Fruit fly (Drosophila melanogaster) whole organism, embryonic: ENCODE results near the gene CG13670.

ENCODE experiments used
- CG32532 ChIP-seq: fragments of 200-800 bp; sonication (Bioruptor generic); IDR thresholded peaks from 2 replicates; pipeline ENCODE4 v1.3.6; 2022; ENCODE audit warnings: missing biosample characterization, missing genetic modification characterization
- CG4328 ChIP-seq: fragments of 200-800 bp; sonication (Bioruptor generic); optimal IDR thresholded peaks from 3 replicates; lab custom pipeline; 2017; ENCODE audit warnings: missing biosample characterization, missing genetic modification reagents, missing genetic modification characterization
- CG8290 ChIP-seq, 3 experiments: fragments of 200-800 bp; sonication (Bioruptor generic); optimal IDR thresholded peaks; 2 replicates each; lab custom pipeline; 2016 to 2019; ENCODE audit warnings: missing biosample characterization in 3 of 3, missing genetic modification characterization in 3 of 3, mild to moderate bottlenecking in 2 of 3, moderate library complexity in 1 of 3
- Meics ChIP-seq: fragments of 200-800 bp; sonication (Bioruptor generic); optimal IDR thresholded peaks from 2 replicates; lab custom pipeline; 2017; ENCODE audit warnings: missing biosample characterization, mild to moderate bottlenecking, missing genetic modification characterization
- Mrtf ChIP-seq: fragments of 200-800 bp; sonication (Bioruptor generic); IDR thresholded peaks from 3 replicates; pipeline ENCODE4 v1.3.6; 2022; ENCODE audit warnings: missing biosample characterization, missing genetic modification characterization
- Opbp ChIP-seq: fragments of 200-800 bp; sonication (Bioruptor generic); IDR thresholded peaks from 3 replicates; pipeline ENCODE4 v1.3.6; 2022; ENCODE audit warnings: missing biosample characterization, missing genetic modification characterization; ENCODE audit not compliant: partially characterized antibody
- oc ChIP-seq: fragments of 200-800 bp; sonication (Bioruptor generic); optimal IDR thresholded peaks from 2 replicates; lab custom pipeline; 2018; ENCODE audit warnings: missing biosample characterization, mild to moderate bottlenecking, missing genetic modification characterization, moderate library complexity
- ro ChIP-seq: fragments of 200-800 bp; sonication (Bioruptor generic); IDR thresholded peaks from 2 replicates; pipeline ENCODE4 v1.3.6; 2022; ENCODE audit warnings: missing biosample characterization, missing genetic modification characterization
- unc-4 ChIP-seq: fragments of 200-800 bp; sonication (Bioruptor generic); IDR thresholded peaks from 2 replicates; pipeline ENCODE4 v1.3.6; 2022; ENCODE audit warnings: missing biosample characterization, missing genetic modification characterization; ENCODE audit not compliant: partially characterized antibody

- TF ChIP-seq oc (tag; lab: Kevin White, UChicago) (no peak), Meics (GFP tag; lab: Kevin White, UChicago) (no peak), CG8290 (GFP tag; optimal IDR thresholded peaks at IDR 0.05; lab: Kevin White, UChicago) (no peak), CG8290 (tag; optimal IDR thresholded peaks at IDR 0.05; lab: Kevin White, UChicago) (no peak), CG32532 (GFP tag; lab: Robert Waterston, UW) (no peak), ro (no peak), Mrtf (no peak), Opbp (GFP tag; lab: Robert Waterston, UW) (no peak), CG4328 (no peak), unc-4 (GFP tag; lab: Robert Waterston, UW) (no peak)
Measured at dm6 chr3L:8356196-8356595, 35.6 kb downstream of the CG13670 start, which contains the start of gene Culd.
